Worm (Caenorhabditis elegans): ENCODE measurements around the gene zipt-13.

- no peak for TF ChIP-seq ceh-63 (GFP tag; optimal IDR thresholded peaks at IDR 0.05)
- TF ChIP-seq ztf-4 (tag; optimal IDR thresholded peaks at IDR 0.05), result no peak
- TF ChIP-seq dsc-1 (tag; optimal IDR thresholded peaks at IDR 0.05), result no peak
- TF ChIP-seq aha-1 (tag; optimal IDR thresholded peaks at IDR 0.05), result no peak
- TF ChIP-seq aly-2 (tag; optimal IDR thresholded peaks at IDR 0.05), result no peak
- TF ChIP-seq zip-4 (GFP tag; optimal IDR thresholded peaks at IDR 0.05), result no peak
- TF ChIP-seq isw-1 (GFP tag; IDR thresholded peaks at IDR 0.05), result no peak
- TF ChIP-seq unc-130 (tag; optimal IDR thresholded peaks at IDR 0.05), result no peak
- TF ChIP-seq C34B4.2 (tag; optimal IDR thresholded peaks at IDR 0.05), result no peak
- TF ChIP-seq mdl-1 (tag; optimal IDR thresholded peaks at IDR 0.05), result no peak
- no peak for TF ChIP-seq sup-37 (GFP tag; optimal IDR thresholded peaks at IDR 0.05)
- no peak for TF ChIP-seq nhr-28 (tag; optimal IDR thresholded peaks at IDR 0.05)
- TF ChIP-seq tlp-1 (tag; optimal IDR thresholded peaks at IDR 0.05), result no peak
- no peak for TF ChIP-seq nhr-76 (tag; optimal IDR thresholded peaks at IDR 0.05)
Measured at ce11 chrX:10260035-10260434, 23.3 kb upstream of the zipt-13 start, which contains the start of gene C32A9.1.

All from whole organism, L1 larva.